Worm (Caenorhabditis elegans) whole organism, mixed stage, embryonic: Measurements from ENCODE around the gene F17C11.6.
A peak's percentile ranks its signal among the peaks of the same experiment; 100 is the strongest.

ENCODE experiments used
- M03D4.4 ChIP-seq: sonication (generic microtip); optimal IDR thresholded peaks from 2 replicates; lab custom pipeline; 2017; ENCODE audit warnings: mild to moderate bottlenecking, missing genetic modification characterization, missing compliant biosample characterization
- ceh-43 ChIP-seq: fragments of 200-800 bp; sonication (Bioruptor generic); optimal IDR thresholded peaks from 2 replicates; lab custom pipeline; 2018; ENCODE audit warnings: mild to moderate bottlenecking, missing genetic modification characterization, moderate library complexity, missing compliant biosample characterization
- nhr-28 ChIP-seq: fragments of 150-350 bp; optimal IDR thresholded peaks from 2 replicates; lab custom pipeline; 2014; ENCODE audit warnings: missing biosample characterization, missing genetic modification characterization
- snpc-4 ChIP-seq: fragments of 150-350 bp; optimal IDR thresholded peaks from 2 replicates; lab custom pipeline; 2014; ENCODE audit warnings: missing biosample characterization, missing genetic modification characterization
- unc-120 ChIP-seq: sonication (generic microtip); optimal IDR thresholded peaks from 2 replicates; lab custom pipeline; 2017; ENCODE audit warnings: missing genetic modification characterization, missing compliant biosample characterization; ENCODE audit not compliant: poor library complexity, severe bottlenecking

DNA sequence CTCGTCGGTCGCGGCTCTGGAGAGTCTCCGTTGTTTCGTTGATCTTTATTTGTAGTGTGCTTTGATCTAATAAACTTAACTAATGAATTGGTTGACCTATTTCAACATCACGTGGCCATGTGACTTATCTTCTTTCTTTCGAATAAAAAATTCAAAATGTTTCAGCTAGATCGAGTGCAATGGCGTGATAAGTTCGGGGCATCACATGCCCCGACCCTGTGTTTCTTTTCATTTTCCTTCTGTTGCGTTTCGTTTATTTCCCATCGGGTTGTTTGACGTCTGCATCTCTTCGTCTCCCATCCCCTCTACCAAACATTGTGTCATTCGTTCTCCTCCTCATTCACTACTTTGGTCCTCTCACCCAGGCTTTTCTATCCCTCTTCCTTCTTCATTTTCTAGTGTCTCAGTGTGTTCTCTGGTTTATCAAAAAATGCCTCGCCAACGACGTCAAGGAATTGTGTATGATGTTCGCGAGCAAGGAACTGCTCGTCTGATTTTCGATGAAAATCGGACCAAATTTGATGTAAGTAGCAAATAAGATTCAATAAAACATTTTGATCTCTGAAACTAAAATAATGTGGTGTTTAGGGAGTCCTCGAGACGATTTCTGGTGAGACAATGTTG lies 3.2 kb upstream of the F17C11.6 start, which contains the start of gene F17C11.4:
- TF ChIP-seq ceh-43 (GFP tag; lab: Kevin White, UChicago) (no peak), nhr-28 (tag; lab: Kevin White, UChicago) (no peak), M03D4.4 (tag; lab: Kevin White, UChicago) (no peak), unc-120 (tag; lab: Kevin White, UChicago) (peak; percentile 14), snpc-4 (no peak)
